Fruit fly (Drosophila melanogaster) whole organism, prepupa: ENCODE results near the gene Cpr65Ax1.

Experiments
- Blimp-1 ChIP-seq: fragments of 200-800 bp; sonication (Bioruptor generic); optimal IDR thresholded peaks from 3 replicates; lab custom pipeline; 2017; ENCODE audit warnings: missing biosample characterization, missing genetic modification characterization, mild to moderate bottlenecking, moderate library complexity, missing genetic modification reagents
- CG6276 ChIP-seq: fragments of 200-800 bp; sonication (Bioruptor generic); optimal IDR thresholded peaks from 2 replicates; lab custom pipeline; 2017; ENCODE audit warnings: missing biosample characterization, mild to moderate bottlenecking, missing genetic modification characterization
- CG6808 ChIP-seq: fragments of 200-800 bp; sonication (Bioruptor generic); optimal IDR thresholded peaks from 3 replicates; lab custom pipeline; 2017; ENCODE audit warnings: missing biosample characterization, missing genetic modification characterization, mild to moderate bottlenecking, moderate library complexity, missing genetic modification reagents
- Hr38 ChIP-seq: sonication (Bioruptor generic); optimal IDR thresholded peaks from 2 replicates; lab custom pipeline; 2016; ENCODE audit warnings: missing biosample characterization, missing genetic modification characterization

- TF ChIP-seq Blimp-1 (GFP tag; lab: Kevin White, UChicago) (no peak), Hr38 (GFP tag; lab: Kevin White, UChicago) (no peak), CG6808 (GFP tag; lab: Kevin White, UChicago) (no peak), CG6276 (GFP tag; lab: Kevin White, UChicago) (no peak)
These were observed 45.2 kb upstream of the Cpr65Ax1 start, which contains the start of the genes Sf3b6 and Tnpo for dm6 chr3L:6192822-6193555.
